Fruit fly (Drosophila melanogaster): ENCODE measurements around the gene Muc11A.
"Not testable (repeated sequence)": the region's sequence is repeated elsewhere in the genome, so short reads cannot be mapped to it uniquely, and the experiment has no call there.

Gene Muc11A

dm6 chrX:12085694-12086093, 26.1 kb downstream of the Muc11A start:
- TF ChIP-seq svp (GFP tag) (no peak), Ets96B (tag; optimal IDR thresholded peaks at IDR 0.05) (no peak), CG6808 (GFP tag; optimal IDR thresholded peaks at IDR 0.05) (no peak), eg (GFP tag; IDR thresholded peaks at IDR 0.05) (no peak), Sox15 (GFP tag; optimal IDR thresholded peaks at IDR 0.05) (no peak)

- not testable (repeated sequence) for TF ChIP-seq CG32006 (GFP tag; optimal IDR thresholded peaks at IDR 0.05); dsx (GFP tag; optimal IDR thresholded peaks at IDR 0.05; ENCODE audit: poor library complexity, severe bottlenecking); eg (GFP tag; IDR thresholded peaks at IDR 0.05)
Measured at dm6 chrX:12086925-12087324, 27.3 kb downstream of the Muc11A start, which contains the start of gene CG15734. TSS of gene CG15734 (minus strand) at chrX:12087025.

dm6 chrX:12090195-12090784, 30.7 kb downstream of the Muc11A start:
- TF ChIP-seq Ets96B (tag; optimal IDR thresholded peaks at IDR 0.05) (no peak), CG3919 (GFP tag; optimal IDR thresholded peaks at IDR 0.05) (peak; percentile 0), Eip78C (GFP tag) (peak; percentile 51), CG1621 (tag; optimal IDR thresholded peaks at IDR 0.05) (no peak), dsx (GFP tag; optimal IDR thresholded peaks at IDR 0.05; ENCODE audit: poor library complexity, severe bottlenecking) (peak; percentile 7), acj6 (GFP tag; optimal IDR thresholded peaks at IDR 0.05) (no peak), CG10669 (GFP tag; optimal IDR thresholded peaks at IDR 0.05) (peak; percentile 4), lz (GFP tag; optimal IDR thresholded peaks at IDR 0.05) (no peak)

dm6 chrX:12103740-12104139, 44.1 kb downstream of the Muc11A start, which contains the start of gene CG11356:
TSS of gene CG11356 (minus strand) at chrX:12103840.
- TF ChIP-seq Hr38 (GFP tag; optimal IDR thresholded peaks at IDR 0.05), result no peak
- no peak for TF ChIP-seq CG3919 (GFP tag; optimal IDR thresholded peaks at IDR 0.05)
- no peak for TF ChIP-seq dac (GFP tag; optimal IDR thresholded peaks at IDR 0.05)
- TF ChIP-seq Sox102F (GFP tag; optimal IDR thresholded peaks at IDR 0.05), result no peak

dm6 chrX:12104219-12104618, 44.6 kb downstream of the Muc11A start:
- TF ChIP-seq Hr38 (GFP tag; optimal IDR thresholded peaks at IDR 0.05) (no peak), CG15336 (GFP tag; IDR thresholded peaks at IDR 0.05) (no peak), svp (GFP tag) (peak; percentile 1), CG8119 (GFP tag; IDR thresholded peaks at IDR 0.05) (no peak)

- TF ChIP-seq CG6808 (GFP tag; optimal IDR thresholded peaks at IDR 0.05), result no peak
- no peak for TF ChIP-seq CG11762 (GFP tag; optimal IDR thresholded peaks at IDR 0.05; ENCODE audit: insufficient read depth)
- TF ChIP-seq CG6163 (GFP tag; IDR thresholded peaks at IDR 0.05), result no peak
- no peak for TF ChIP-seq lz (GFP tag; optimal IDR thresholded peaks at IDR 0.05)
- TF ChIP-seq vri (GFP tag; optimal IDR thresholded peaks at IDR 0.05), result no peak
- TF ChIP-seq cyc (GFP tag; optimal IDR thresholded peaks at IDR 0.05), result no peak
- TF ChIP-seq CG15336 (GFP tag; IDR thresholded peaks at IDR 0.05), result no peak
Measured at dm6 chrX:12106900-12107299, 47.3 kb downstream of the Muc11A start, which contains the start of gene CG2750. TSS of gene CG2750 (plus strand) at chrX:12107200.

All from whole organism, prepupa.